Worm (Caenorhabditis elegans) whole organism, L3 larva: Measurements from ENCODE around the gene nop-1.
A peak's percentile ranks its signal among the peaks of the same experiment; 100 is the strongest.

Source experiments
- R02D3.7 ChIP-seq: fragments of 150-350 bp; optimal IDR thresholded peaks from 2 replicates; lab custom pipeline; 2014; ENCODE audit warnings: missing biosample characterization, missing genetic modification characterization
- ama-1 ChIP-seq: fragments of 150-350 bp; optimal IDR thresholded peaks from 2 replicates; lab custom pipeline; 2018
- ceh-28 ChIP-seq: fragments of 150-350 bp; optimal IDR thresholded peaks from 2 replicates; lab custom pipeline; 2014; ENCODE audit warnings: missing biosample characterization, missing genetic modification reagents, missing genetic modification characterization
- ceh-82 ChIP-seq: fragments of 150-350 bp; optimal IDR thresholded peaks from 2 replicates; lab custom pipeline; 2014; ENCODE audit warnings: missing biosample characterization, missing genetic modification characterization
- ceh-9 ChIP-seq: sonication (generic microtip); optimal IDR thresholded peaks from 2 replicates; lab custom pipeline; 2018; ENCODE audit warnings: missing biosample characterization, missing genetic modification characterization
- daf-12 ChIP-seq: fragments of 150-350 bp; optimal IDR thresholded peaks from 2 replicates; lab custom pipeline; 2014; ENCODE audit warnings: missing biosample characterization, missing genetic modification reagents, missing genetic modification characterization
- egl-27 ChIP-seq: sonication (generic microtip); optimal IDR thresholded peaks from 4 replicates; lab custom pipeline; 2017; ENCODE audit warnings: missing biosample characterization, missing genetic modification reagents, missing genetic modification characterization
- egl-5 ChIP-seq: fragments of 150-350 bp; optimal IDR thresholded peaks from 2 replicates; lab custom pipeline; 2017; ENCODE audit warnings: missing biosample characterization, missing genetic modification reagents, missing genetic modification characterization, inconsistent platforms
- elt-1 ChIP-seq: fragments of 150-350 bp; optimal IDR thresholded peaks from 2 replicates; lab custom pipeline; 2014; ENCODE audit warnings: missing biosample characterization, missing genetic modification characterization
- elt-2 ChIP-seq: sonication (generic microtip); optimal IDR thresholded peaks from 2 replicates; lab custom pipeline; 2016; ENCODE audit warnings: missing genetic modification reagents, mild to moderate bottlenecking, missing genetic modification characterization, missing compliant biosample characterization
- elt-3 ChIP-seq, 3 experiments: fragments of 150-350 bp in 1 of 3; sonication (generic microtip) in 2 of 3; optimal IDR thresholded peaks; 2 replicates in 2 of 3; 4 replicates in 1 of 3; lab custom pipeline; 2014 to 2017; ENCODE audit warnings: missing biosample characterization in 3 of 3, missing genetic modification characterization in 3 of 3
- fkh-10 ChIP-seq: sonication (generic microtip); optimal IDR thresholded peaks from 2 replicates; lab custom pipeline; 2017; ENCODE audit warnings: missing biosample characterization, missing genetic modification reagents, missing genetic modification characterization
- fkh-2 ChIP-seq: fragments of 150-350 bp; optimal IDR thresholded peaks from 2 replicates; lab custom pipeline; 2014; ENCODE audit warnings: missing biosample characterization, missing genetic modification reagents, missing genetic modification characterization
- fos-1 ChIP-seq: fragments of 150-350 bp; optimal IDR thresholded peaks from 2 replicates; lab custom pipeline; 2014; ENCODE audit warnings: missing biosample characterization, missing genetic modification characterization
- jun-1 ChIP-seq: fragments of 150-350 bp; optimal IDR thresholded peaks from 2 replicates; lab custom pipeline; 2014; ENCODE audit warnings: missing biosample characterization, missing genetic modification reagents, missing genetic modification characterization
- lin-39 ChIP-seq: fragments of 150-350 bp; optimal IDR thresholded peaks from 2 replicates; lab custom pipeline; 2018; ENCODE audit warnings: missing biosample characterization, missing genetic modification reagents, missing genetic modification characterization
- mdl-1 ChIP-seq: fragments of 150-350 bp; optimal IDR thresholded peaks from 2 replicates; lab custom pipeline; 2014; ENCODE audit warnings: missing biosample characterization, missing genetic modification characterization
- mml-1 ChIP-seq: fragments of 150-350 bp; sonication (generic microtip); optimal IDR thresholded peaks from 3 replicates; lab custom pipeline; 2014; ENCODE audit warnings: missing biosample characterization, missing genetic modification characterization
- nfya-1 ChIP-seq: sonication (generic microtip); optimal IDR thresholded peaks from 2 replicates; lab custom pipeline; 2017; ENCODE audit warnings: missing genetic modification characterization, mild to moderate bottlenecking, missing compliant biosample characterization, antibody characterized with exemption, moderate library complexity; ENCODE audit not compliant: insufficient read depth
- nhr-11 ChIP-seq: fragments of 150-350 bp; optimal IDR thresholded peaks from 2 replicates; lab custom pipeline; 2014; ENCODE audit warnings: missing biosample characterization, missing genetic modification characterization
- nhr-12 ChIP-seq: fragments of 150-350 bp; optimal IDR thresholded peaks from 2 replicates; lab custom pipeline; 2014; ENCODE audit warnings: missing biosample characterization, missing genetic modification characterization
- nhr-23 ChIP-seq: fragments of 150-350 bp; optimal IDR thresholded peaks from 2 replicates; lab custom pipeline; 2014; ENCODE audit warnings: missing biosample characterization, missing genetic modification reagents, missing genetic modification characterization
- nhr-237 ChIP-seq: fragments of 150-350 bp; optimal IDR thresholded peaks from 2 replicates; lab custom pipeline; 2014; ENCODE audit warnings: missing biosample characterization, missing genetic modification characterization
- nhr-25 ChIP-seq: sonication (generic microtip); optimal IDR thresholded peaks from 2 replicates; lab custom pipeline; 2017; ENCODE audit warnings: missing biosample characterization, missing genetic modification characterization
- nhr-28 ChIP-seq: fragments of 150-350 bp; optimal IDR thresholded peaks from 2 replicates; lab custom pipeline; 2014; ENCODE audit warnings: missing biosample characterization, missing genetic modification characterization
- nhr-67 ChIP-seq: fragments of 150-350 bp; optimal IDR thresholded peaks from 2 replicates; lab custom pipeline; 2014; ENCODE audit warnings: missing biosample characterization, missing genetic modification characterization
- nhr-76 ChIP-seq: fragments of 150-350 bp; sonication (generic microtip); optimal IDR thresholded peaks from 5 replicates; lab custom pipeline; 2014; ENCODE audit warnings: missing biosample characterization, missing genetic modification characterization
- nhr-77 ChIP-seq: fragments of 150-350 bp; optimal IDR thresholded peaks from 2 replicates; lab custom pipeline; 2014; ENCODE audit warnings: missing biosample characterization, missing genetic modification characterization
- pha-4 ChIP-seq: fragments of 150-350 bp; optimal IDR thresholded peaks from 2 replicates; lab custom pipeline; 2014; ENCODE audit warnings: missing biosample characterization, missing genetic modification reagents, missing genetic modification characterization
- sea-2 ChIP-seq: fragments of 150-350 bp; sonication (generic microtip); optimal IDR thresholded peaks from 4 replicates; lab custom pipeline; 2014; ENCODE audit warnings: missing biosample characterization, missing genetic modification reagents, missing genetic modification characterization
- tbx-2 ChIP-seq: sonication (generic microtip); optimal IDR thresholded peaks from 2 replicates; lab custom pipeline; 2016; ENCODE audit warnings: mild to moderate bottlenecking, missing genetic modification characterization, missing compliant biosample characterization
- unc-39 ChIP-seq: sonication (generic microtip); optimal IDR thresholded peaks from 4 replicates; lab custom pipeline; 2017; ENCODE audit warnings: missing biosample characterization, missing genetic modification characterization
- zag-1 ChIP-seq: fragments of 150-350 bp; optimal IDR thresholded peaks from 2 replicates; lab custom pipeline; 2014; ENCODE audit warnings: missing biosample characterization, missing genetic modification characterization
- ztf-11 ChIP-seq: fragments of 150-350 bp; optimal IDR thresholded peaks from 2 replicates; lab custom pipeline; 2014; ENCODE audit warnings: missing biosample characterization, missing genetic modification characterization
- ztf-4 ChIP-seq: fragments of 150-350 bp; optimal IDR thresholded peaks from 2 replicates; lab custom pipeline; 2014; ENCODE audit warnings: missing biosample characterization, missing genetic modification characterization

Gene nop-1

ce11 chrIII:5982753-5983390 lies 24.4 kb downstream of the nop-1 start:
- no peak for TF ChIP-seq mml-1
- no peak for TF ChIP-seq elt-1 (tag; lab: Kevin White, UChicago)
- TF ChIP-seq fkh-2 (tag; lab: Kevin White, UChicago), result no peak
- no peak for TF ChIP-seq fos-1 (tag; lab: Kevin White, UChicago)
- no peak for TF ChIP-seq nhr-28 (tag; lab: Kevin White, UChicago)
- TF ChIP-seq fkh-10 (GFP tag; lab: Kevin White, UChicago), result no peak
- no peak for TF ChIP-seq nfya-1 (tag; lab: Kevin White, UChicago)
- peak; percentile 20 for TF ChIP-seq nhr-23 (tag; lab: Kevin White, UChicago)
- TF ChIP-seq daf-12 (tag; lab: Kevin White, UChicago), result no peak
- no peak for TF ChIP-seq nhr-11
- peak; percentile 55 for TF ChIP-seq nhr-25 (tag; lab: Kevin White, UChicago)
- TF ChIP-seq zag-1 (tag; lab: Kevin White, UChicago), result no peak
- no peak for TF ChIP-seq elt-2
- no peak for TF ChIP-seq nhr-77 (tag; lab: Kevin White, UChicago)
- no peak for TF ChIP-seq lin-39 (tag; lab: Kevin White, UChicago)
- no peak for TF ChIP-seq R02D3.7 (tag; lab: Kevin White, UChicago)
- TF ChIP-seq ceh-28, result no peak
- TF ChIP-seq ceh-9, result no peak
- no peak for TF ChIP-seq tbx-2 (tag; lab: Kevin White, UChicago)
- no peak for TF ChIP-seq egl-27 (tag; lab: Kevin White, UChicago)
- TF ChIP-seq unc-39 (tag; lab: Kevin White, UChicago), result no peak
- peak; percentile 46 for TF ChIP-seq pha-4 (tag; lab: Kevin White, UChicago)

DNA sequence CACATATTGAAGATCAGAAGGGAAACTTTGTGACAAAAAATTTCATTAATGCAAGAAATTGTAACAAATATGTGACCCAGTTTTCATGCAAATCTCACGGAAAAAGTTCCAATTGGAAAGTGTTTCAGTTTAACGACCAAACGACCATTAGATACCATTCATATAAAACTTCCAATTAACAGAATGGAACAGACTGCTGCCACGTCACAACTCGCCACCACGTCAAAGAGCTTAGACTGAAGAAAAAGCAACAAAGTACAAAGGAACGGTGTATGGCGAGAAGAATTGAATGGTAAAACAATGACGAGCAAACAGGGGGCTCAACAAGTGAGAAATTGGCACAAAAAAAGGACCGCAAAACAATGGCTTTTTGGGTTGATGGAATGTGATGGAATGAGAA lies 26.8 kb downstream of the nop-1 start, which contains the start of gene T04C9.3:
Gene T04C9.3, plus strand, starts transcription at position 301 of the 400 bp plus-strand sequence.
- TF ChIP-seq ceh-82 (tag; lab: Kevin White, UChicago) (no peak), mdl-1 (tag; lab: Kevin White, UChicago) (no peak), nhr-67 (tag; lab: Kevin White, UChicago) (no peak), ceh-28 (no peak), nhr-76 (tag; lab: Kevin White, UChicago) (no peak), ztf-11 (tag; lab: Kevin White, UChicago) (no peak), nhr-25 (tag; lab: Kevin White, UChicago) (no peak), jun-1 (tag; lab: Kevin White, UChicago) (no peak), fos-1 (tag; lab: Kevin White, UChicago) (no peak), nhr-12 (tag; lab: Kevin White, UChicago) (no peak), sea-2 (GFP tag; lab: Kevin White, UChicago) (no peak), fkh-10 (GFP tag; lab: Kevin White, UChicago) (no peak), ama-1 (no peak), tbx-2 (tag; lab: Kevin White, UChicago) (no peak), nhr-237 (tag; lab: Kevin White, UChicago) (no peak), daf-12 (tag; lab: Kevin White, UChicago) (no peak)

- TF ChIP-seq egl-5 (tag; lab: Kevin White, UChicago) (peak; percentile 63), elt-3 (tag; optimal IDR thresholded peaks at IDR 0.05; lab: Kevin White, UChicago) (no peak), nfya-1 (tag; lab: Kevin White, UChicago) (peak; percentile 63), lin-39 (tag; lab: Kevin White, UChicago) (peak; percentile 74)
Observed at ce11 chrIII:5988010-5988409, 29.5 kb downstream of the nop-1 start.

- TF ChIP-seq ztf-4 (tag; lab: Kevin White, UChicago) (no peak), fos-1 (tag; lab: Kevin White, UChicago) (no peak), tbx-2 (tag; lab: Kevin White, UChicago) (no peak), nhr-237 (tag; lab: Kevin White, UChicago) (no peak)
Observed at ce11 chrIII:5988461-5988860, 29.9 kb downstream of the nop-1 start.
